Worm (Caenorhabditis elegans): ENCODE data around the gene rpb-6.

rpb-6 gene

ce11 chrII:10582318-10582717 is 3.1 kb downstream of the rpb-6 start, which contains the start of gene mrps-22:
Gene mrps-22 (plus strand): TSS chrII:10582618.
- TF ChIP-seq unc-42 (tag; optimal IDR thresholded peaks at IDR 0.05) (no peak), C08G9.2 (tag; optimal IDR thresholded peaks at IDR 0.05) (no peak), ceh-14 (tag; optimal IDR thresholded peaks at IDR 0.05) (no peak), unc-55 (GFP tag; optimal IDR thresholded peaks at IDR 0.05) (no peak), hlh-8 (tag; optimal IDR thresholded peaks at IDR 0.05) (no peak), ceh-2 (tag; optimal IDR thresholded peaks at IDR 0.05) (no peak), dmd-4 (tag; optimal IDR thresholded peaks at IDR 0.05; ENCODE audit: borderline replicate concordance) (no peak), ets-4 (tag; optimal IDR thresholded peaks at IDR 0.05) (no peak), ceh-30 (tag; optimal IDR thresholded peaks at IDR 0.05) (no peak), sox-2 (GFP tag; IDR thresholded peaks at IDR 0.05) (no peak), pqm-1 (tag; optimal IDR thresholded peaks at IDR 0.05) (no peak)

DNA sequence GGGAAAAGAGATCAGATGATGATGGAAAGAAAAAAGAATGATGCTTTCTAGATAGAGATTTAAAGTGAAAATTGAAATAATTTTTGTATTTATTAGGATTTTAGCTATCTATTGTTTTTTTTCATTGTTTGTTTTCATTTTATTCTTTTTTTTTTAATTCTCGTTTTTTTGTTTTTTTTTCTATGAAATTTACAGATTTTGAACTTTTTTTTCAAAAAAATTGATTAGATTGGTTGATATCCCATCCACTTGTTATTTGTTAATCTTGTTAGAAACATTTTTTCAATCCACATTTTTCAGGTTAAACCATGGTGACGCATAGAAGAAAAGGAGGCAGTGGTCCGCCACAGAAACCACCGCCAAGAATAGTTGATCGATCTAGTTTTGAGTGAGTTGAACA is 4.9 kb downstream of the rpb-6 start, which contains the start of gene algn-9:
TSS of gene algn-9 (plus strand) at position 301 of the 400 bp plus-strand sequence.
- TF ChIP-seq hlh-15 (tag; optimal IDR thresholded peaks at IDR 0.05) (no peak), ahr-1 (tag; optimal IDR thresholded peaks at IDR 0.05) (no peak), che-1 (tag; optimal IDR thresholded peaks at IDR 0.05) (no peak), K02D7.2 (tag; optimal IDR thresholded peaks at IDR 0.05) (no peak), ceh-22 (tag; optimal IDR thresholded peaks at IDR 0.05) (no peak), elt-2 (tag; optimal IDR thresholded peaks at IDR 0.05) (no peak), sox-4 (tag; optimal IDR thresholded peaks at IDR 0.05) (no peak), zip-5 (tag; optimal IDR thresholded peaks at IDR 0.05) (no peak), ceh-19 (GFP tag; optimal IDR thresholded peaks at IDR 0.05) (no peak), hlh-30 (tag; optimal IDR thresholded peaks at IDR 0.05; ENCODE audit: insufficient read depth) (no peak), pat-9 (tag; optimal IDR thresholded peaks at IDR 0.05) (no peak), pag-3 (tag; optimal IDR thresholded peaks at IDR 0.05; ENCODE audit: borderline replicate concordance) (no peak), hlh-8 (tag; optimal IDR thresholded peaks at IDR 0.05) (no peak), C08G9.2 (tag; optimal IDR thresholded peaks at IDR 0.05) (no peak), unc-42 (tag; optimal IDR thresholded peaks at IDR 0.05) (no peak), odd-2 (tag; optimal IDR thresholded peaks at IDR 0.05) (no peak), ets-4 (tag; optimal IDR thresholded peaks at IDR 0.05) (no peak), pros-1 (tag; optimal IDR thresholded peaks at IDR 0.05) (no peak), K09A11.1 (tag; optimal IDR thresholded peaks at IDR 0.05; ENCODE audit: insufficient read depth) (no peak)

- TF ChIP-seq ceh-19 (GFP tag; optimal IDR thresholded peaks at IDR 0.05), result no peak
- no peak for TF ChIP-seq hlh-15 (tag; optimal IDR thresholded peaks at IDR 0.05)
- no peak for TF ChIP-seq rnt-1 (tag; optimal IDR thresholded peaks at IDR 0.05)
- TF ChIP-seq ref-2 (tag; optimal IDR thresholded peaks at IDR 0.05), result no peak
- no peak for TF ChIP-seq unc-42 (tag; optimal IDR thresholded peaks at IDR 0.05)
- no peak for TF ChIP-seq Y22D7AL.16 (tag; optimal IDR thresholded peaks at IDR 0.05)
- no peak for TF ChIP-seq pag-3 (tag; optimal IDR thresholded peaks at IDR 0.05; ENCODE audit: borderline replicate concordance)
- no peak for TF ChIP-seq pha-4 (tag; optimal IDR thresholded peaks at IDR 0.05)
- TF ChIP-seq ceh-24 (tag; optimal IDR thresholded peaks at IDR 0.05), result no peak
- TF ChIP-seq K09A11.1 (tag; optimal IDR thresholded peaks at IDR 0.05; ENCODE audit: insufficient read depth), result no peak
- no peak for TF ChIP-seq fkh-10 (GFP tag; optimal IDR thresholded peaks at IDR 0.05)
- no peak for TF ChIP-seq sox-4 (tag; optimal IDR thresholded peaks at IDR 0.05)
- no peak for TF ChIP-seq C38D4.7 (GFP tag; optimal IDR thresholded peaks at IDR 0.05)
- no peak for TF ChIP-seq ceh-45 (GFP tag; IDR thresholded peaks at IDR 0.05)
- TF ChIP-seq lim-6 (tag; optimal IDR thresholded peaks at IDR 0.05), result no peak
- TF ChIP-seq elt-2 (tag; optimal IDR thresholded peaks at IDR 0.05), result no peak
- TF ChIP-seq ahr-1 (tag; optimal IDR thresholded peaks at IDR 0.05), result no peak
Observed at ce11 chrII:10587742-10588141, 8.6 kb downstream of the rpb-6 start, which contains the start of gene crn-3. Gene crn-3 (plus strand): TSS chrII:10588042.

ce11 chrII:10592452-10592851 is 13.3 kb downstream of the rpb-6 start, which contains the start of gene crn-5:
Gene crn-5 (plus strand): TSS chrII:10592752.
- TF ChIP-seq K09A11.1 (tag; optimal IDR thresholded peaks at IDR 0.05; ENCODE audit: insufficient read depth) (no peak), rnt-1 (tag; optimal IDR thresholded peaks at IDR 0.05) (no peak), hlh-13 (GFP tag; optimal IDR thresholded peaks at IDR 0.05) (no peak), ceh-30 (tag; optimal IDR thresholded peaks at IDR 0.05) (no peak), pat-9 (tag; optimal IDR thresholded peaks at IDR 0.05) (no peak), C38D4.7 (GFP tag; optimal IDR thresholded peaks at IDR 0.05) (no peak), unc-3 (GFP tag; conservative IDR thresholded peaks at IDR 0.05) (no peak), unc-3 (tag; optimal IDR thresholded peaks at IDR 0.05) (no peak), K02D7.2 (tag; optimal IDR thresholded peaks at IDR 0.05) (no peak)
